Worm (Caenorhabditis elegans) whole organism, midembryonic: ENCODE results near the gene spp-18.

Experiments used
- med-1 ChIP-seq: sonication (generic microtip); optimal IDR thresholded peaks from 2 replicates; lab custom pipeline; 2017; ENCODE audit warnings: missing genetic modification characterization, mild to moderate bottlenecking, missing compliant biosample characterization, antibody characterized with exemption, missing genetic modification reagents; ENCODE audit not compliant: insufficient read depth
- ref-1 ChIP-seq: fragments of 200-800 bp; sonication (Bioruptor generic); conservative IDR thresholded peaks from 2 replicates; pipeline ENCODE4 v1.3.6; 2022; ENCODE audit warnings: missing genetic modification reagents, missing genetic modification characterization, missing compliant biosample characterization
- ztf-23 ChIP-seq: fragments of 200-800 bp; sonication (Bioruptor generic); IDR thresholded peaks from 2 replicates; pipeline ENCODE4 v1.3.6; 2022; ENCODE audit warnings: missing genetic modification reagents, missing genetic modification characterization, missing compliant biosample characterization
- ztf-29 ChIP-seq: fragments of 200-800 bp; sonication (Bioruptor generic); IDR thresholded peaks from 2 replicates; pipeline ENCODE4 v1.3.6; 2022; ENCODE audit warnings: missing genetic modification reagents, missing genetic modification characterization, missing compliant biosample characterization

DNA sequence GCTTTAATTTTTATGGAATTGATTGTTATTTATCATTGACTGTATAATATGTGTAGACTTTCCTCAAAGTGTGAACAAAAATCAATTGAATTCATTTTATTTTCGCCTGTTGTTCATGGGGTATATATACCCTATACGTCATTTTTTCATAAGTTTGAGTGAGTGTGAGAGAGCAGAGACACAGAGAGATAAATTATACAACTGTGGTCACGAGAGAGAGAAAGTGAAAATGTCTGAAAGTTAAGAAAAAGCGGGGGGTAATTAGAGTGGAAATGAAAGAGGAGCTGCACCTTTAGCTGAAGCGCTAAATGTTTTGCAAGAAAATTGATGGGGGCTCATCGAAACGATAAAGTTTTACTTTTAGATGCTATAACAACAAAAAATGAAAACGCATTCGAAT, 32.3 kb downstream of the spp-18 start:
- TF ChIP-seq ztf-23 (GFP tag; lab: Robert Waterston, UW) = no peak
- no peak for TF ChIP-seq ztf-29 (GFP tag; lab: Robert Waterston, UW)
- no peak for TF ChIP-seq ref-1 (GFP tag; lab: Robert Waterston, UW)
- TF ChIP-seq med-1 = no peak
